Worm (Caenorhabditis elegans): ENCODE results near the gene C27A7.6.

ce11 chrV:12082932-12083331 lies 47.7 kb downstream of the C27A7.6 start, which contains the start of gene R07B7.10:
- no peak for TF ChIP-seq ama-1 (optimal IDR thresholded peaks at IDR 0.05)
- no peak for TF ChIP-seq flt-1 (GFP tag; IDR thresholded peaks at IDR 0.05)
- no peak for TF ChIP-seq F13C5.2 (tag; optimal IDR thresholded peaks at IDR 0.05)
- TF ChIP-seq hmbx-1 (tag; optimal IDR thresholded peaks at IDR 0.05): no peak
- no peak for TF ChIP-seq pes-1 (GFP tag; IDR thresholded peaks at IDR 0.05)
- no peak for TF ChIP-seq scrt-1 (GFP tag; IDR thresholded peaks at IDR 0.05)
- TF ChIP-seq hmg-4 (GFP tag; optimal IDR thresholded peaks at IDR 0.05): no peak
- TF ChIP-seq tra-4 (tag; optimal IDR thresholded peaks at IDR 0.05): no peak
- TF ChIP-seq tbx-37 (GFP tag; conservative IDR thresholded peaks at IDR 0.05): no peak
- TF ChIP-seq aly-1 (tag; optimal IDR thresholded peaks at IDR 0.05): no peak
- TF ChIP-seq ceh-36 (tag; optimal IDR thresholded peaks at IDR 0.05): no peak
- no peak for TF ChIP-seq sea-1 (GFP tag; conservative IDR thresholded peaks at IDR 0.05)
- TF ChIP-seq hnd-1 (tag; optimal IDR thresholded peaks at IDR 0.05): no peak
